Worm (Caenorhabditis elegans) whole organism, L1 larva: Measurements from ENCODE around the gene lido-13.

Experiments used
- rnt-1 ChIP-seq: sonication (generic microtip); optimal IDR thresholded peaks from 2 replicates; lab custom pipeline; 2016; ENCODE audit warnings: mild to moderate bottlenecking, missing genetic modification characterization, moderate library complexity, missing compliant biosample characterization
- tbx-2 ChIP-seq: sonication (generic microtip); optimal IDR thresholded peaks from 2 replicates; lab custom pipeline; 2016; ENCODE audit warnings: missing genetic modification characterization, missing compliant biosample characterization
- ztf-11 ChIP-seq, 2 experiments: sonication (generic microtip); optimal IDR thresholded peaks; 2 replicates each; lab custom pipeline; 2016 to 2017; ENCODE audit warnings: missing genetic modification characterization in 2 of 2, missing biosample characterization in 1 of 2, missing compliant biosample characterization in 1 of 2

ce11 chrII:3062876-3063275 is 8.8 kb upstream of the lido-13 start:
- TF ChIP-seq ztf-11 (tag; optimal IDR thresholded peaks at IDR 0.05; lab: Kevin White, UChicago): no peak
- TF ChIP-seq rnt-1 (tag; lab: Kevin White, UChicago): no peak
- no peak for TF ChIP-seq tbx-2 (tag; lab: Kevin White, UChicago)
